Worm (Caenorhabditis elegans) whole organism, midembryonic: ENCODE data around the gene twk-7.

ENCODE experiments used
- T22C8.4 ChIP-seq: fragments of 200-800 bp; sonication (Bioruptor generic); IDR thresholded peaks from 2 replicates; pipeline ENCODE4 v1.3.6; 2022; ENCODE audit warnings: missing genetic modification characterization, missing compliant biosample characterization
- cog-1 ChIP-seq: sonication (generic microtip); optimal IDR thresholded peaks from 2 replicates; lab custom pipeline; 2016; ENCODE audit warnings: missing genetic modification characterization, missing compliant biosample characterization
- flt-1 ChIP-seq: fragments of 200-800 bp; sonication (Bioruptor generic); IDR thresholded peaks from 2 replicates; pipeline ENCODE4 v1.3.6; 2022; ENCODE audit warnings: missing genetic modification characterization, missing compliant biosample characterization
- klf-2 ChIP-seq: fragments of 200-800 bp; sonication (Bioruptor generic); conservative IDR thresholded peaks from 2 replicates; pipeline ENCODE4 v1.3.6; 2022; ENCODE audit warnings: missing genetic modification reagents, missing genetic modification characterization, missing compliant biosample characterization
- med-1 ChIP-seq: sonication (generic microtip); optimal IDR thresholded peaks from 2 replicates; lab custom pipeline; 2017; ENCODE audit warnings: missing genetic modification characterization, mild to moderate bottlenecking, missing compliant biosample characterization, antibody characterized with exemption, missing genetic modification reagents; ENCODE audit not compliant: insufficient read depth
- ref-1 ChIP-seq: fragments of 200-800 bp; sonication (Bioruptor generic); conservative IDR thresholded peaks from 2 replicates; pipeline ENCODE4 v1.3.6; 2022; ENCODE audit warnings: missing genetic modification reagents, missing genetic modification characterization, missing compliant biosample characterization
- tab-1 ChIP-seq: fragments of 200-800 bp; sonication (Bioruptor generic); IDR thresholded peaks from 2 replicates; pipeline ENCODE4 v1.3.6; 2022; ENCODE audit warnings: missing genetic modification characterization, missing compliant biosample characterization
- ztf-23 ChIP-seq: fragments of 200-800 bp; sonication (Bioruptor generic); IDR thresholded peaks from 2 replicates; pipeline ENCODE4 v1.3.6; 2022; ENCODE audit warnings: missing genetic modification reagents, missing genetic modification characterization, missing compliant biosample characterization
- ztf-29 ChIP-seq: fragments of 200-800 bp; sonication (Bioruptor generic); IDR thresholded peaks from 2 replicates; pipeline ENCODE4 v1.3.6; 2022; ENCODE audit warnings: missing genetic modification reagents, missing genetic modification characterization, missing compliant biosample characterization

- no peak for TF ChIP-seq ztf-29
- TF ChIP-seq flt-1 = no peak
- TF ChIP-seq T22C8.4 = no peak
- TF ChIP-seq med-1 (GFP tag; lab: Kevin White, UChicago) = no peak
- no peak for TF ChIP-seq ztf-23
- no peak for TF ChIP-seq ref-1 (GFP tag; lab: Robert Waterston, UW)
- TF ChIP-seq klf-2 (GFP tag; lab: Robert Waterston, UW) = no peak
- no peak for TF ChIP-seq cog-1 (tag; lab: Kevin White, UChicago)
- TF ChIP-seq tab-1 = no peak
Observed at ce11 chrIII:8639188-8639795, 4.2 kb downstream of the twk-7 start, which contains the start of gene fip-1.
